Fruit fly (Drosophila melanogaster): ENCODE results near the gene sov.
A peak's percentile ranks its signal among the peaks of the same experiment; 100 is the strongest.

Gene sov

DNA sequence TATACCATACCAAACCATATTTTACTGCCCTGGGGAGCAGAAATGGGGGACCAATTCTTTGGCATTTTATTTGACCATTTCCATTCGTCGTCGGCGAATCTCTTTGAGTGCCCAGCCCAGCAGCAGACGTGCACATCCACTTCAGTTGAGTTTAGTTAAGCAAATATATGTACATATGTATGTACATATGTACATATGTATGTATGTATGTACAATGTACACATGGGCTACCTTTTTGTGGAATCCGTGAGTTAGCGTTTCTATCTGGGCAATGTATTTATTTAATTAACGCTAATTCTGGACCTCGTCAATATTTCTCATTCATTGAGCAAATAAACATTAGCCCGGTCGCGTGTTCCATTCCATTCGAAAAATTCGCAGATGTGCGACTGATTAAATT is 36.2 kb upstream of the sov start (continued):
- TF ChIP-seq Doc2 (GFP tag; IDR thresholded peaks at IDR 0.05) (no peak), Asciz (GFP tag; optimal IDR thresholded peaks at IDR 0.05) (peak; percentile 38), Med (GFP tag) (peak; percentile 81), CG7745 (tag; optimal IDR thresholded peaks at IDR 0.05) (no peak), CG18764 (GFP tag; optimal IDR thresholded peaks at IDR 0.05) (peak; percentile 2), lab (GFP tag; optimal IDR thresholded peaks at IDR 0.05) (peak; percentile 46), Max (GFP tag; optimal IDR thresholded peaks at IDR 0.05) (no peak), chm (GFP tag; IDR thresholded peaks at IDR 0.05) (no peak), dpn (GFP tag; optimal IDR thresholded peaks at IDR 0.05) (no peak), Pdp1 (GFP tag; optimal IDR thresholded peaks at IDR 0.05) (no peak), HLH54F (GFP tag; optimal IDR thresholded peaks at IDR 0.05) (no peak), CG12104 (GFP tag; optimal IDR thresholded peaks at IDR 0.05) (peak; percentile 9), CG10654 (GFP tag; optimal IDR thresholded peaks at IDR 0.05) (no peak), CG30431 (GFP tag; optimal IDR thresholded peaks at IDR 0.05) (no peak), CG4328 (GFP tag; optimal IDR thresholded peaks at IDR 0.05) (peak; percentile 34), CG17385 (GFP tag; optimal IDR thresholded peaks at IDR 0.05) (peak; percentile 0), hkb (optimal IDR thresholded peaks at IDR 0.05) (no peak), hkb (GFP tag; IDR thresholded peaks at IDR 0.05) (peak; percentile 56), ttk (GFP tag; IDR thresholded peaks at IDR 0.05) (no peak), Nf-YB (GFP tag; optimal IDR thresholded peaks at IDR 0.05) (no peak), CG6813 (GFP tag; optimal IDR thresholded peaks at IDR 0.05) (peak; percentile 47), gem (tag; optimal IDR thresholded peaks at IDR 0.05) (no peak), Fer3 (tag; optimal IDR thresholded peaks at IDR 0.05) (peak; percentile 32), CG2116 (GFP tag; optimal IDR thresholded peaks at IDR 0.05) (no peak), bcd (GFP tag; optimal IDR thresholded peaks at IDR 0.05) (no peak), CG10209 (GFP tag; optimal IDR thresholded peaks at IDR 0.05) (peak; percentile 35), CG14441 (GFP tag; IDR thresholded peaks at IDR 0.05) (peak; percentile 18; the same call in 1 of the 2 replicates), ems (GFP tag; optimal IDR thresholded peaks at IDR 0.05) (no peak), CG12219 (GFP tag; optimal IDR thresholded peaks at IDR 0.05) (no peak), Jarid2 (GFP tag; optimal IDR thresholded peaks at IDR 0.05) (no peak), CG9727 (GFP tag; optimal IDR thresholded peaks at IDR 0.05) (peak; percentile 13), oc (tag; optimal IDR thresholded peaks at IDR 0.05) (no peak), phol (tag; optimal IDR thresholded peaks at IDR 0.05) (no peak), ham (GFP tag; IDR thresholded peaks at IDR 0.05) (no peak), br (optimal IDR thresholded peaks at IDR 0.05) (no peak), CG34224 (GFP tag; IDR thresholded peaks at IDR 0.05; ENCODE audit: partially characterized antibody) (no peak), scrt (GFP tag; optimal IDR thresholded peaks at IDR 0.05) (no peak), grn (GFP tag; optimal IDR thresholded peaks at IDR 0.05) (no peak), cwo (GFP tag; optimal IDR thresholded peaks at IDR 0.05) (no peak), kni (GFP tag; optimal IDR thresholded peaks at IDR 0.05) (no peak), Oaz (GFP tag; IDR thresholded peaks at IDR 0.05) (no peak), Abd-B (GFP tag; optimal IDR thresholded peaks at IDR 0.05) (no peak), Gug (GFP tag; IDR thresholded peaks at IDR 0.05) (no peak), CG3407 (GFP tag; optimal IDR thresholded peaks at IDR 0.05) (no peak), Vsx1 (GFP tag; optimal IDR thresholded peaks at IDR 0.05) (no peak), ac (GFP tag; optimal IDR thresholded peaks at IDR 0.05) (no peak), BtbVII (GFP tag; optimal IDR thresholded peaks at IDR 0.05) (no peak), CHES-1-like (GFP tag; optimal IDR thresholded peaks at IDR 0.05) (no peak), CG18619 (GFP tag; optimal IDR thresholded peaks at IDR 0.05) (no peak), CG11560 (tag; IDR thresholded peaks at IDR 0.05) (no peak), cg (GFP tag; optimal IDR thresholded peaks at IDR 0.05) (no peak)
